Fruit fly (Drosophila melanogaster): Measurements from ENCODE around the gene Nek2.

The Nek2 gene

dm6 chrX:7931028-7931549, 39.6 kb upstream of the Nek2 start, which contains the start of gene mahe:
Gene mahe (minus strand): TSS chrX:7931382.
- TF ChIP-seq CG16813 (GFP tag; IDR thresholded peaks at IDR 0.05; ENCODE audit: partially characterized antibody) = peak; percentile 80
- no peak for TF ChIP-seq CG17361 (GFP tag; IDR thresholded peaks at IDR 0.05)
- TF ChIP-seq Dip2 (GFP tag; IDR thresholded peaks at IDR 0.05) = no peak
- TF ChIP-seq amos (GFP tag; IDR thresholded peaks at IDR 0.05; ENCODE audit: partially characterized antibody) = peak; percentile 91
- peak; percentile 71 for TF ChIP-seq CG3163 (GFP tag; optimal IDR thresholded peaks at IDR 0.05)
- no peak for TF ChIP-seq fru (optimal IDR thresholded peaks at IDR 0.05)
- TF ChIP-seq Nf-YC (tag; optimal IDR thresholded peaks at IDR 0.05) = no peak
- TF ChIP-seq zen2 (GFP tag; IDR thresholded peaks at IDR 0.05; ENCODE audit: partially characterized antibody) = peak; percentile 61; the same call in 1 of the 3 replicates
- no peak for TF ChIP-seq HHEX (GFP tag; optimal IDR thresholded peaks at IDR 0.05)
- no peak for TF ChIP-seq sc (optimal IDR thresholded peaks at IDR 0.05)
- TF ChIP-seq sc (GFP tag; optimal IDR thresholded peaks at IDR 0.05) = no peak
- TF ChIP-seq stc (GFP tag; IDR thresholded peaks at IDR 0.05) = 0 out of 2 replicates have a peak, but pooled peaks have one; percentile 8
- TF ChIP-seq CrebB (tag; optimal IDR thresholded peaks at IDR 0.05) = no peak
- peak; percentile 37 for TF ChIP-seq CG14710 (tag; optimal IDR thresholded peaks at IDR 0.05)
- no peak for TF ChIP-seq BtbVII (GFP tag; optimal IDR thresholded peaks at IDR 0.05)
- no peak for TF ChIP-seq CG8290 (GFP tag; optimal IDR thresholded peaks at IDR 0.05)
- TF ChIP-seq CG8290 (tag; optimal IDR thresholded peaks at IDR 0.05) = no peak
- no peak for TF ChIP-seq pb (GFP tag; optimal IDR thresholded peaks at IDR 0.05)
- no peak for TF ChIP-seq sug (tag; optimal IDR thresholded peaks at IDR 0.05)
- no peak for TF ChIP-seq CG3847 (GFP tag; IDR thresholded peaks at IDR 0.05)
- no peak for TF ChIP-seq Asciz (GFP tag; optimal IDR thresholded peaks at IDR 0.05)
- TF ChIP-seq dimm (GFP tag; IDR thresholded peaks at IDR 0.05) = no peak
- no peak for TF ChIP-seq en (GFP tag; optimal IDR thresholded peaks at IDR 0.05)
- no peak for TF ChIP-seq CG32767 (GFP tag; IDR thresholded peaks at IDR 0.05)
- no peak for TF ChIP-seq Hr78 (GFP tag; optimal IDR thresholded peaks at IDR 0.05)
- TF ChIP-seq CG9215 (GFP tag; IDR thresholded peaks at IDR 0.05) = no peak
- TF ChIP-seq pzg (GFP tag; optimal IDR thresholded peaks at IDR 0.05) = peak; percentile 57
- TF ChIP-seq btn (GFP tag; optimal IDR thresholded peaks at IDR 0.05) = no peak
- TF ChIP-seq oc (tag; optimal IDR thresholded peaks at IDR 0.05) = no peak
- TF ChIP-seq CG34224 (GFP tag; IDR thresholded peaks at IDR 0.05; ENCODE audit: partially characterized antibody) = peak; percentile 85
- no peak for TF ChIP-seq kay (GFP tag; optimal IDR thresholded peaks at IDR 0.05)
- peak; percentile 86 for TF ChIP-seq E2f2 (GFP tag; IDR thresholded peaks at IDR 0.05)
- TF ChIP-seq dati (GFP tag; IDR thresholded peaks at IDR 0.05) = no peak
- no peak for TF ChIP-seq Poxn (GFP tag; IDR thresholded peaks at IDR 0.05)
- peak; percentile 80 for TF ChIP-seq knrl (GFP tag; IDR thresholded peaks at IDR 0.05; ENCODE audit: partially characterized antibody)
- TF ChIP-seq yki (optimal IDR thresholded peaks at IDR 0.05) = peak; percentile 43
- no peak for TF ChIP-seq CG18262 (tag; optimal IDR thresholded peaks at IDR 0.05)
- no peak for TF ChIP-seq CG7556 (GFP tag; optimal IDR thresholded peaks at IDR 0.05)
- TF ChIP-seq gt (GFP tag; IDR thresholded peaks at IDR 0.05) = no peak
- no peak for TF ChIP-seq CG6683 (GFP tag; optimal IDR thresholded peaks at IDR 0.05)
- no peak for TF ChIP-seq Xrp1 (GFP tag; IDR thresholded peaks at IDR 0.05)
- peak; percentile 74 to 90 for TF ChIP-seq Trl (optimal IDR thresholded peaks at IDR 0.05)
- peak; percentile 5 for TF ChIP-seq Trl (GFP tag; optimal IDR thresholded peaks at IDR 0.05)
- no peak for TF ChIP-seq lilli (GFP tag; optimal IDR thresholded peaks at IDR 0.05)
- TF ChIP-seq Hr3 (GFP tag; optimal IDR thresholded peaks at IDR 0.05) = no peak
- no peak for TF ChIP-seq CG8359 (GFP tag; optimal IDR thresholded peaks at IDR 0.05; ENCODE audit: borderline replicate concordance)
- peak; percentile 77 for TF ChIP-seq Med (GFP tag)
- TF ChIP-seq lbe (GFP tag; optimal IDR thresholded peaks at IDR 0.05) = peak; percentile 44
- no peak for TF ChIP-seq da (GFP tag; optimal IDR thresholded peaks at IDR 0.05)
- TF ChIP-seq CG12155 (GFP tag; optimal IDR thresholded peaks at IDR 0.05) = no peak
- TF ChIP-seq CG7357 (GFP tag; IDR thresholded peaks at IDR 0.05) = no peak
- TF ChIP-seq chinmo (GFP tag; IDR thresholded peaks at IDR 0.05; ENCODE audit: partially characterized antibody) = peak; percentile 93
- peak; percentile 18 for TF ChIP-seq gsb-n (tag; optimal IDR thresholded peaks at IDR 0.05)

Measured in whole organism, embryonic.